Worm (Caenorhabditis elegans): ENCODE results near the gene str-138.

DNA sequence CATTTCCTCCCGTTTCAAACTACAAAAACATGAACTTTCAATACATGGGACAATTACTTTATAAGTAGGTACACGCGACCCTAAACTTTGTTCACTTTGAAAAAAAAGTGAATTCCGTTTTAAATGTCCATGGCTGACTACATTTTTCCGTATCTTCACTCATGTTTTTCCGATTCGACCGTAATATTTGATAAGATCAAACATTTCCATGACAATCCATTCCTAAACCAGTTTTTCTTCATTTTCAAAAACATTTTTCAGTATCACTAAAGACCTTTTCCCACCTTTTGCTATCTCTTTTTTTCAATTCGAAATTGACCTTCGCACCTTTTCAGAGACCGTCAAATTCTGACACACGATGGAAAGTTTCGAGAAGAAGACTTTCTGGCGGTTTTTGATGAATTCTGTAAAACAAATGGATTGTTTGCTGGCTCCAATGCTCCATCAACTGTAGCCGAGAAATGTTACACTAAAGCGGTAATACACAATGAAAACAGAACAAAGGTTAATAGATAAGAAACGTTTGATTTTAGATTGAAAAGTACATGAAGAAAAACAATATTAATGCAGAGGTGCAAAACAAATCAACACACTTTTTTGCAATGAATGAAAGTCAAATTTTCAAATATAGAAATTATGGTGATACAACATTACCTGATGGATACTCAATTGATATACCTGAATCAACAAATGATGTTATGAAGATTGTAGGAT lies 30.9 kb upstream of the str-138 start:
- TF ChIP-seq snpc-4 (tag; optimal IDR thresholded peaks at IDR 0.05) (no peak), nhr-237 (tag; optimal IDR thresholded peaks at IDR 0.05) (no peak), nhr-28 (tag; optimal IDR thresholded peaks at IDR 0.05) (no peak), unc-120 (tag; optimal IDR thresholded peaks at IDR 0.05; ENCODE audit: poor library complexity, severe bottlenecking) (no peak), nhr-12 (tag; optimal IDR thresholded peaks at IDR 0.05) (no peak), lin-13 (tag; optimal IDR thresholded peaks at IDR 0.05) (no peak), blmp-1 (tag; optimal IDR thresholded peaks at IDR 0.05) (no peak)

All from whole organism, mixed stage, embryonic.